Fruit fly (Drosophila melanogaster): ENCODE data around the gene uif.

uif gene

DNA sequence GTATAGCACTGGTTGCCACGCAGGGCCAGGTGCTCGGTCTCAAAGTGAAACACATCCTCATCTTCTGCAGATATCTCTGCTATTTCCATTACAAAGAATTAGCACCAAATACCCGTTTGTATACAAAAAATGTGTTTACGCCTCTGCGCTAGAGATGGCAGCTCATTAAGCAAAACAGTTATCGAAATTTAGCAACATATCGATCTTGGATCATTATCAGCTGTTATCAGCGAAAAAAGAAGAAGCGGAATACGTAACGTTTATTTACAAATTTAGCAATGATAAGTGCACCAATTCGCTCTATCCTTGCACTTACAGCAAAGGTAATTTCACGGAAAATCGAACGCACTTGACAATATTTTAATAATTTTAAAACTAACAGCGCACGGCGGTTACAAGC lies 50.0 kb downstream of the uif start, which contains the start of the genes Atac1 and Hmgcl:
Gene Atac1, minus strand, starts transcription at position 164 of the 400 bp plus-strand sequence.
Gene Hmgcl, plus strand, starts transcription at position 213 of the 400 bp plus-strand sequence.
- TF ChIP-seq Ets98B (GFP tag; IDR thresholded peaks at IDR 0.05) (no peak), CG13204 (GFP tag; optimal IDR thresholded peaks at IDR 0.05) (no peak), CG12605 (GFP tag; IDR thresholded peaks at IDR 0.05) (no peak), CG32121 (GFP tag; IDR thresholded peaks at IDR 0.05) (no peak)

dm6 chr2L:6956725-6957124 lies 53.4 kb downstream of the uif start, which contains the start of the genes CG13775 and CG3430:
Gene CG13775 (minus strand): TSS chr2L:6956950.
Gene CG3430 (plus strand): TSS chr2L:6957008.
- no peak for TF ChIP-seq D1 (tag; optimal IDR thresholded peaks at IDR 0.05)
- TF ChIP-seq Pif1A (GFP tag; optimal IDR thresholded peaks at IDR 0.05) = no peak
- TF ChIP-seq Pif1B (GFP tag; optimal IDR thresholded peaks at IDR 0.05) = no peak
- peak; percentile 35; the same call in 1 of the 2 replicates for TF ChIP-seq CG32121 (GFP tag; IDR thresholded peaks at IDR 0.05)

DNA sequence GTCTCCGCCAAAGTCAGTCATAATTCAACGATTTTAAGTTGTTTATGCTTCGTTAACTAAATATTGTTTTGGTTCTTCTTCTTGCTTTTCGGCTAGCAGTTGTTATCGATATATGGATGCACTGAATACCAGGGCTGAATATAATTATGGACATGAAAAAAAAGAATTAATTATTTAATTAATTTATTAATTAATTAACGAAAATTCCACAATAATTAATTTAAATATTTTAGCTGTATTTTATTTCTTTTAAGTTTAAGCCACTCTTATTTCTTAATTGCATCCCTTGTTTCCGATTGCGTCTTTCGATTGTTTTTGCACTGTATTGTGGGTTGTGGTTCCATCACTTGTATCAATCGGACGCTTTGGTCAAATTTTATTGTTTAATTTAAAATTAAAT lies 60.1 kb downstream of the uif start, which contains the start of the genes Gas41 and SA1:
Gene Gas41, minus strand, starts transcription at position 112 of the 400 bp plus-strand sequence.
Gene SA1, plus strand, starts transcription at position 326 of the 400 bp plus-strand sequence.
- TF ChIP-seq CG14655 (GFP tag; optimal IDR thresholded peaks at IDR 0.05) = no peak
- TF ChIP-seq CG8159 (tag; optimal IDR thresholded peaks at IDR 0.05) = peak; percentile 82
- TF ChIP-seq CG10348 (GFP tag; IDR thresholded peaks at IDR 0.05) = no peak
- TF ChIP-seq Snoo (tag; optimal IDR thresholded peaks at IDR 0.05) = peak; percentile 30
- no peak for TF ChIP-seq Pif1A (GFP tag; optimal IDR thresholded peaks at IDR 0.05)
- peak; percentile 87 for TF ChIP-seq CG4496 (GFP tag; IDR thresholded peaks at IDR 0.05)
- TF ChIP-seq CG15710 (tag; optimal IDR thresholded peaks at IDR 0.05) = peak; percentile 92
- TF ChIP-seq CG9948 (tag; optimal IDR thresholded peaks at IDR 0.05) = peak; percentile 82
- peak; percentile 86 for TF ChIP-seq CG32121 (GFP tag; IDR thresholded peaks at IDR 0.05)
- peak; percentile 48 for TF ChIP-seq CG34367 (tag; optimal IDR thresholded peaks at IDR 0.05)
- TF ChIP-seq CG8301 (tag; optimal IDR thresholded peaks at IDR 0.05) = no peak
- peak; percentile 85 for TF ChIP-seq Ets98B (GFP tag; IDR thresholded peaks at IDR 0.05)
- TF ChIP-seq gl (tag; optimal IDR thresholded peaks at IDR 0.05) = peak; percentile 25
- TF ChIP-seq rn (GFP tag; IDR thresholded peaks at IDR 0.05) = peak; percentile 70
- TF ChIP-seq EcR (GFP tag; optimal IDR thresholded peaks at IDR 0.05) = no peak
- peak; percentile 86 for TF ChIP-seq CG17806 (tag; optimal IDR thresholded peaks at IDR 0.05)
- no peak for TF ChIP-seq CG12605 (GFP tag; IDR thresholded peaks at IDR 0.05)

- TF ChIP-seq CG34367 (tag; optimal IDR thresholded peaks at IDR 0.05) = peak; percentile 8
- TF ChIP-seq rn (GFP tag; IDR thresholded peaks at IDR 0.05) = no peak
- TF ChIP-seq CG12605 (GFP tag; IDR thresholded peaks at IDR 0.05) = peak; percentile 42; the same call in 1 of the 2 replicates
- TF ChIP-seq EcR (GFP tag; optimal IDR thresholded peaks at IDR 0.05) = peak; percentile 58
These were observed 61.6 kb downstream of the uif start, which contains the start of gene ihog for dm6 chr2L:6948540-6948942. Gene ihog (minus strand): TSS chr2L:6948808.

DNA sequence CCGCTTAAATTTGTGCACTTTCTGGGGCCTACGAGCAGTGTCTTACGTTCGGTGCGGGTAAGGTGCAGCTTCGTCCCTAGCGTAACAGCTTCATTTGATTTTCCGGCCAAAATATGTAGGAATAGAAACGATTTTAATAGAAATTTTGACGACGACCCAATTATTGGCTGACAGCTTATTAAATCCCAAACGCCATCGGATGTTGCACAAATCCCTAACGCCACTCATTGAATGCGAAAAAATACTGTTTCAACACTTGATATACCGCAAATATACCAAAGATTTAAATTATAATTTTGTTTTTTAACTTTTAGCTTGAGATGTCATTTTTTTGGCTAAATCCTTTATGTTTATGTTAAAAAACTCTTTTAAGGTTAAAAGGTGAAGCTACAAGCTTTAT lies 65.1 kb downstream of the uif start, which contains the start of gene Fgop2:
Gene Fgop2, minus strand, starts transcription at position 202 of the 400 bp plus-strand sequence.
- no peak for TF ChIP-seq CG34367 (tag; optimal IDR thresholded peaks at IDR 0.05)
- no peak for TF ChIP-seq D1 (tag; optimal IDR thresholded peaks at IDR 0.05)
- TF ChIP-seq EcR (GFP tag; optimal IDR thresholded peaks at IDR 0.05) = no peak
- TF ChIP-seq Pif1B (GFP tag; optimal IDR thresholded peaks at IDR 0.05) = no peak
- no peak for TF ChIP-seq Ets98B (GFP tag; IDR thresholded peaks at IDR 0.05)
- TF ChIP-seq CG8159 (tag; optimal IDR thresholded peaks at IDR 0.05) = no peak
- no peak for TF ChIP-seq CG12605 (GFP tag; IDR thresholded peaks at IDR 0.05)
- TF ChIP-seq CG8301 (tag; optimal IDR thresholded peaks at IDR 0.05) = no peak
- no peak for TF ChIP-seq Pif1A (GFP tag; optimal IDR thresholded peaks at IDR 0.05)
- TF ChIP-seq CG17806 (tag; optimal IDR thresholded peaks at IDR 0.05) = no peak
- no peak for TF ChIP-seq fd96Ca (GFP tag; IDR thresholded peaks at IDR 0.05)
- TF ChIP-seq CG13204 (GFP tag; optimal IDR thresholded peaks at IDR 0.05) = no peak
- no peak for TF ChIP-seq CG10348 (GFP tag; IDR thresholded peaks at IDR 0.05)
- TF ChIP-seq CG4496 (GFP tag; IDR thresholded peaks at IDR 0.05) = no peak
- TF ChIP-seq gl (tag; optimal IDR thresholded peaks at IDR 0.05) = no peak
- no peak for TF ChIP-seq CG9948 (tag; optimal IDR thresholded peaks at IDR 0.05)
- TF ChIP-seq rn (GFP tag; IDR thresholded peaks at IDR 0.05) = no peak

DNA sequence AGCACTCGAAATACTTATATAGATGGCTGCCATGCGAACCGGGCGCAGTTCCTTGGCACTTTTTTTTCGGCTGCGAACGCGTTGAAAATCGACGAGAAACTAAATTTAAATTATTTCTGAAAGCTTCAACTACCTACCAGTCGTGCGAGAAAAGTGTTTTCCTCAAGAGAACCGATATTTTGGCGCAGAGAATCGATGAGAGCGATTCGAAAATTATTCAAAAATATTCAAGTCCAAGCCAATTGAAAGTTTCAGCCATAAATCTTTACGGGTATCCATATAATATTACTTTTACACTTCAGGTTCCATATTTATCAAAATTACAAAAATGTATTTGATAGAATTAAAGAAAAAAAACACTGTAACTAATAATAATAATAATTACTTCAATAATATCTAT lies 67.4 kb downstream of the uif start, which contains the start of gene CG18304:
Gene CG18304, minus strand, starts transcription at position 101 of the 400 bp plus-strand sequence.
- TF ChIP-seq Ets98B (GFP tag; IDR thresholded peaks at IDR 0.05) = no peak
- no peak for TF ChIP-seq D1 (tag; optimal IDR thresholded peaks at IDR 0.05)
- TF ChIP-seq CG32121 (GFP tag; IDR thresholded peaks at IDR 0.05) = no peak
- no peak for TF ChIP-seq CG8301 (tag; optimal IDR thresholded peaks at IDR 0.05)
- TF ChIP-seq CG4496 (GFP tag; IDR thresholded peaks at IDR 0.05) = no peak
- no peak for TF ChIP-seq gl (tag; optimal IDR thresholded peaks at IDR 0.05)

dm6 chr2L:6941731-6942130 lies 68.4 kb downstream of the uif start:
- no peak for TF ChIP-seq CG4496 (GFP tag; IDR thresholded peaks at IDR 0.05)

Measured in whole organism, pupa.